Fruit fly (Drosophila melanogaster) whole organism: ENCODE results near the gene side-II.
A peak's percentile ranks its signal among the peaks of the same experiment; 100 is the strongest.

Experiments
- CG8478 ChIP-seq: fragments of >200 bp; optimal IDR thresholded peaks from 2 replicates; lab custom pipeline; 2018; ENCODE audit warnings: inconsistent platforms
- Dll ChIP-seq: fragments of >200 bp; optimal IDR thresholded peaks from 2 replicates; lab custom pipeline; 2017
- EcR ChIP-seq, 2 experiments: fragments of >200 bp; optimal IDR thresholded peaks; 2 replicates each; lab custom pipeline; 2017; ENCODE audit warnings: missing biosample characterization in 2 of 2, missing genetic modification characterization in 2 of 2, missing genetic modification reagents in 2 of 2
- pan ChIP-seq: fragments of >200 bp; optimal IDR thresholded peaks from 2 replicates; lab custom pipeline; 2017
- psq ChIP-seq: fragments of >200 bp; optimal IDR thresholded peaks from 2 replicates; lab custom pipeline; 2017
- usp ChIP-seq: fragments of >200 bp; optimal IDR thresholded peaks from 2 replicates; lab custom pipeline; 2017; ENCODE audit warnings: missing biosample characterization, missing genetic modification characterization, mixed read lengths

The side-II gene

DNA sequence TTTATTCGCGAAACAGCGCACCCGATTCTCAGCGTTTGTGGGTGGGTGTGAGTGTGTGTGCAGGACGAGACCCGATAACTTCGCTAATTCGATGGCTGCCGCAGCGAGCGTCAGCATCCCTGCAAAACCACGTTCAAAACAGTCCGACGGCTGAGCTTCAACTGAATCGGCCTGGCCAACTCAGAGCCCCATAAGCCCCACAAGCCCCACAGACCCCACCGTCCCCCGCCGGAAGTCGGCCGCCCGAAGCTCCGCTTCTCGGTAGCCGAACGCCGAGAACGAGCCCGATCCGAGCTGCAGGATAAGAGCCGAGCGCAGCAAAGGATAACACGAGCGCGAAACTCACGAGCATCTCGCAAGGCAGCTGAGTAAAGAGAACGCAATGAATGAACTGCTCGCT lies at the start of gene side-II:
Gene side-II (minus strand): TSS at position 168 of the 400 bp plus-strand sequence.
- TF ChIP-seq pan (lab: Kevin White, UChicago) (no peak), usp (GFP tag; lab: Kevin White, UChicago) (no peak), CG8478 (lab: Kevin White, UChicago) (no peak), EcR (GFP tag; optimal IDR thresholded peaks at IDR 0.05; lab: Kevin White, UChicago) (no peak), psq (lab: Kevin White, UChicago) (no peak), Dll (no peak)

DNA sequence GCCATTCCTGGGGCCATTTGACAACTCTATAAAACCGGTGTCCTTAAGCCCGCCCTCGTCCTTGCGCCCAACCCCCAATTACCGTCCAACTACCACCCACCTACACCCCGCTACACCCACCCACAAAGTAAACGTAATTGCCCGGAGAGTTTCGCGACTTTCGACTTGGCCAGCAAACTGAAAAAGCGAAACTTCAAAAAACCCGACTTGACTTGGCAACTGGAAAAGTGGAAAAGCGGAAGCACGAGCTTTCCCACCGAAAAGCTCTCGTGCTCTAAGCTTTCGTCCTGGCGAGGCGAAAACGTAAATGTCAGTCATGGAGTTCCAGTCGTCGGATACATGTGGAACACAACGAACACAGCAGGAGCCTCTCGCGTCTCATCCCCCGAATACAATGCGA lies 43.9 kb upstream of the side-II start, which contains the start of gene GABA-B-R1:
Gene GABA-B-R1 (plus strand): TSS at position 301 of the 400 bp plus-strand sequence.
- TF ChIP-seq CG8478 (lab: Kevin White, UChicago) (no peak), pan (lab: Kevin White, UChicago) (no peak), EcR (GFP tag; optimal IDR thresholded peaks at IDR 0.05; lab: Kevin White, UChicago) (no peak), psq (lab: Kevin White, UChicago) (no peak), usp (GFP tag; lab: Kevin White, UChicago) (no peak), Dll (no peak)

DNA sequence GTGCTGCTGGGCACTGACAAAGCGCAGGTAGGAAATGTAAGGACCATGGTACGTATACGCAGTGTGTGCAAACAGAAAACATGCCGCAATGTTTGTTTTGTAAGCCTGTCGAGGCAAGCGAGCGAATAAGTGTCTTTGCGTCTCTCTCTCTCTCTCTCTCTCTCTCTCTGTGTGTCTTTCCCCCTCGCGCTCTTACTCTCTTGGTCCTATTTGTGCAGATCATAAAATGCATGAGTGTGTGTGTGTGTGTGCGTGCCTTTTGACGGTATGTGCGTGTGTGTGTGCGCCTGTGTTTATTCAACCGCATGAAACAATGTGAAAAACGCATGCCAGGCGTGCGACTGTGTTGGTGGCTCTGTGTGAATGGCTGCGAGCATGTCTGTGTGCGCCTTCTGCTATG lies 41.4 kb upstream of the side-II start:
- TF ChIP-seq psq (lab: Kevin White, UChicago) (no peak), usp (GFP tag; lab: Kevin White, UChicago) (no peak), pan (lab: Kevin White, UChicago) (no peak)

DNA sequence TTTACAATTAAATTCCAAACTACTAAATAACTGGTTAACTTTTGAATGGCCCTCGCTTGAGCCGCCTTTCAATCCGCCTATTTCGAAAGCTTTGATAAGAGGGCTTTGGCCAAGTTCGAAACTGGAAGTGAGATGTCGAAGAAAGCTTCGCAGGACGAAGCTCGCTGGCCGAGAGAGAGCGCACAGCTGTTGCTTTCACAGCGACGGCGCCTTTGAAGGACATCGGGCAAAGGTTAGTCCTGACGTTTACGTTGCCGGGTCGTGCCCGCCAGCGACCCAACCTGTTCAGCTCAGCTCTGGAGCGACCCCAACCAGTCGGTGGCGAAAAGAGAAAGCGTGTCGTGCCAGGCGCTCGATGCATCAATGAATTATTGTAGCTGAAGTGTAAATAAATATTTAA lies 39.7 kb upstream of the side-II start:
- TF ChIP-seq Dll (no peak), CG8478 (lab: Kevin White, UChicago) (no peak), usp (GFP tag; lab: Kevin White, UChicago) (no peak), psq (lab: Kevin White, UChicago) (no peak), pan (lab: Kevin White, UChicago) (no peak), EcR (GFP tag; optimal IDR thresholded peaks at IDR 0.05; lab: Kevin White, UChicago) (no peak)

DNA sequence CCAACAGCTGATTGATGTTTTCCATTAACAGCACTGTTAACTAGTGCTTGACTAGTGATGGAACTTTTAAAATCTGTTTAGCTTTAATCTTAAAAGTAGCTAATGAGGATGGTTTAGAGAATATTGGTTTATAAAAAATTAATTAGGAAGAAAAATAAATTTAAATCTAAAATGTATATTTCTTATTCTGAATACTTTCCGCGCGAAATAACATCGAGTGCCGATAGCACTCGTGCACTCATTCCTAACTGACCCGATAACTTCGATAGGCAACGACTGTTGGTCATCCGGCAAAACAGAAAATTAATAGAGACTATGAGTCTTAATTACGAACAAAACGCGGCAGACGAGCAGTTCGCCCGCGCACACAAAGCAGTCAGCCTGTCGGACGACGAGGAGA lies 37.6 kb upstream of the side-II start, which contains the start of the genes THG and Rnmt:
Gene THG (minus strand): TSS at position 22 of the 400 bp plus-strand sequence.
Gene Rnmt (plus strand): TSS at position 237 of the 400 bp plus-strand sequence.
- TF ChIP-seq Dll (no peak), CG8478 (lab: Kevin White, UChicago) (no peak), pan (lab: Kevin White, UChicago) (no peak), EcR (GFP tag; optimal IDR thresholded peaks at IDR 0.05; lab: Kevin White, UChicago) (no peak), psq (lab: Kevin White, UChicago) (no peak), usp (GFP tag; lab: Kevin White, UChicago) (no peak)

DNA sequence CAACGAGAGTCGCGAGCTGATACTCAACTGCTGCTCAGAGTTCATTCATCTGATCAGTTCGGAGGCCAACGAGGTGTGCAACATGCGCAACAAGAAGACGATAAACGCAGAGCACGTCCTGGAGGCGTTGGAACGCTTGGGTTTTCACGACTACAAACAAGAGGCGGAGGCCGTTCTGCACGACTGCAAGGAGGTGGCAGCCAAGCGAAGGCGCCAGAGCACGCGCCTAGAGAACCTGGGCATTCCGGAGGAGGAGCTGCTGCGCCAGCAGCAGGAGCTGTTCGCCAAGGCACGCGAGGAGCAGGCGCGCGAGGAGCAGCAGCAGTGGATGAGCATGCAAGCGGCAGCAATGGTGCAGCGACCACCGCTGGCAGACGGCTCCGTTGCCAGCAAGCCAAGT lies 35.9 kb upstream of the side-II start:
- no peak for TF ChIP-seq usp (GFP tag; lab: Kevin White, UChicago)
- no peak for TF ChIP-seq psq (lab: Kevin White, UChicago)

DNA sequence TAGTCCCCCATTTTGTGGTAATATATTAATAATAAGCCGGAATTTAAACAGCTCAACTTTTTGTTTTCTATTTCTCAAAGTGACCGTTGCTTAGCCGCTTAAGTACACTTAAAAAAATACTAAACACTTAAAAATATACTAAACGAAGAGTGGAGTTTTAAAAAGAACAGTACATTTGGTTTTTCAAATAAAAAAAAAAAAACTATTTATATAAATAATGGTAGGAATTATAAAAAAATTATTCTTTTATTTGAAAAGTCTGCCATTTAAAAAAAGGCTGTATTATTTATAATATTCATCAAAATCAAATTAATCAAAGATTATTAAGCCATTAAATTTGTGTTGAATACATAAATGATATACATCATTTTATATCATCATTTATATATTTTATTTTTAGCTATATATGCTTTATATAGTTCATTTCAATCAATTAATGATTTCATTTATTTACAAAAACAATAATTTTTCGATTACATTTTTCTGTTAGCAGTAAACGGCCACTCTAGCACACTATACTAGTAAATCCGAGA lies 35.3 kb upstream of the side-II start, which contains the start of the genes Ankrd49 and NC2beta:
Gene Ankrd49 (minus strand): TSS at position 101 of the 533 bp plus-strand sequence.
Gene NC2beta (plus strand): TSS at position 483 of the 533 bp plus-strand sequence.
- TF ChIP-seq pan (lab: Kevin White, UChicago) (no peak), CG8478 (lab: Kevin White, UChicago) (no peak), psq (lab: Kevin White, UChicago) (no peak), EcR (GFP tag; optimal IDR thresholded peaks at IDR 0.05; lab: Kevin White, UChicago) (no peak), Dll (no peak), usp (GFP tag; lab: Kevin White, UChicago) (no peak)

DNA sequence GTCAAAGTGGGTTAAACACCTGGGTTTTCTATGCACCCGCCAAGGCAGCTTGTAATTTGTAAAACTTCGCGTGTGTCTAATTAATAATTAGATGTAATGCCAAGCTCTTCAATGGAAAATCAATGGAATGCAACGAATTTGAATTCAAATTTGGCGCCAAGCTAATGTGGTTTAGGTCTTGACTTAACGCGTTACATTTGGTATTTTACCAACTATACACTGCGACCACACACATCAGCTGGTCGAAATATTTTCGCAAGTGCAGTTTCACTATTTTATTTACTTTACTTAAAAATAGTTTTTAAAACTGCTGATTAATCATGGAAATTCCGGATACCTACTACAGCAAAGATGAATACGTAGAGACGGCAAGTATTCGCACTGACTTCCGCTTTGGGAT lies 33.4 kb upstream of the side-II start, which contains the start of gene DCTN5-p25:
Gene DCTN5-p25 (plus strand): TSS at position 229 of the 400 bp plus-strand sequence.
- TF ChIP-seq psq (lab: Kevin White, UChicago) (no peak), pan (lab: Kevin White, UChicago) (no peak), Dll (no peak), EcR (GFP tag; optimal IDR thresholded peaks at IDR 0.05; lab: Kevin White, UChicago) (no peak), usp (GFP tag; lab: Kevin White, UChicago) (no peak), CG8478 (lab: Kevin White, UChicago) (no peak)

DNA sequence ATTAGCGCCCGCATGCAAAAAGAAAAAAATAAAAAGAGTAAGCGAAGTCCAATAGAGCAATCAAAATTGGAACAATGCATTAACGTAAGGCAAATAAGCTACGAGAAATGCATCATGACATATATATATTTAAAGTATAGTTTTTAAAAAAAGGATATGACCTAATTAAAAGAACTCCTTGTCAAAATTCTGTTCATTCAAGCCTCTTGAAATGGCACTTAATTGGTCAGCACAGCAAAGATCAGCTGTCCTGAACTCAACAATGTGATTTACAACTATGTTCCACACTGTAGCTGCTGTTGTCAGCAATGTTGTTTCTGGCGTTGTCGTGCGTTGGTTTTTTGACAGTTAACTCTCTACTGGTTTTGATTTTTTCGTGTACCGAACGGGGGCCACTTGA lies 29.7 kb upstream of the side-II start:
- TF ChIP-seq psq (lab: Kevin White, UChicago): no peak

DNA sequence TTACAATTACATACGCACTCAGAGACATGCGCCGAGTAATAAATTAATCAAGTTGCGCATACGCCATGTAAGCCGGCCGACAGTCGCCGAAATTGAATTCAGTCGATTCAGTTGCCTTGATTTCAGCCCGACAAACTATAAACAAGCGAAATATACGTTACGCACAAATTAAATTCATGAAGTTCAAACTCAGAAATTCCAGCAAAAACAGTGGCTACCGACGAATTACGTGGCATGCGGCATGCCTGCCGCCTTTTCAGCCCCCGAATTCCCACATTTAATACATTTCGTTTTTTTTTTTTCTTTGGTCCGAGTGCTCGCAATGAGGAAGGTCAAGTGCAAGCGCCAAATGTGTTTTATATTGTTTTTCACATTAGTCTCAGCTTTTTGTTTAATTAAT lies 28.3 kb upstream of the side-II start:
- no peak for TF ChIP-seq CG8478 (lab: Kevin White, UChicago)
- no peak for TF ChIP-seq psq (lab: Kevin White, UChicago)

DNA sequence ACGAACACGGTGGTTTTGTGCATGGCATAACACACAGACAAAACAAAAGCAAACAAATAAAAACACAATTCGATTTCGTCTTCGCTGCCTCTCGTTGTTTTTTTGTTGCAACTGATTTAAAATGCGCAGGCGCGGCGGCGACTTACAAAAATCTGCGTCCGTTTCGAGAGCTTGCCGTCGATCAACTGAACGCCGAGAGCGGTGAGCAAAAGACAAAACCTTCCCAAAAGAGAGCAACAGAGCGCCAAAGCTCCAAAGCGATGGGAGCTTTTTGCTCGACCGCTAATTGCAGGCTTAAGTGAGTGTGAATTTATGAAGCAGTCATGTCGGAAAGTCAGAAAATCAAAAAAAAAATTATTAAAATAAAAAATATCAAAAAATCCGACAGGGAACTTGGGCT lies 25.3 kb upstream of the side-II start, which contains the start of gene mol:
Gene mol (minus strand): TSS at position 190 of the 400 bp plus-strand sequence.
- no peak for TF ChIP-seq usp (GFP tag; lab: Kevin White, UChicago)
- TF ChIP-seq CG8478 (lab: Kevin White, UChicago): no peak
- TF ChIP-seq EcR (GFP tag; optimal IDR thresholded peaks at IDR 0.05; lab: Kevin White, UChicago): no peak
- peak; percentile 37 for TF ChIP-seq Dll
- TF ChIP-seq psq (lab: Kevin White, UChicago): no peak

DNA sequence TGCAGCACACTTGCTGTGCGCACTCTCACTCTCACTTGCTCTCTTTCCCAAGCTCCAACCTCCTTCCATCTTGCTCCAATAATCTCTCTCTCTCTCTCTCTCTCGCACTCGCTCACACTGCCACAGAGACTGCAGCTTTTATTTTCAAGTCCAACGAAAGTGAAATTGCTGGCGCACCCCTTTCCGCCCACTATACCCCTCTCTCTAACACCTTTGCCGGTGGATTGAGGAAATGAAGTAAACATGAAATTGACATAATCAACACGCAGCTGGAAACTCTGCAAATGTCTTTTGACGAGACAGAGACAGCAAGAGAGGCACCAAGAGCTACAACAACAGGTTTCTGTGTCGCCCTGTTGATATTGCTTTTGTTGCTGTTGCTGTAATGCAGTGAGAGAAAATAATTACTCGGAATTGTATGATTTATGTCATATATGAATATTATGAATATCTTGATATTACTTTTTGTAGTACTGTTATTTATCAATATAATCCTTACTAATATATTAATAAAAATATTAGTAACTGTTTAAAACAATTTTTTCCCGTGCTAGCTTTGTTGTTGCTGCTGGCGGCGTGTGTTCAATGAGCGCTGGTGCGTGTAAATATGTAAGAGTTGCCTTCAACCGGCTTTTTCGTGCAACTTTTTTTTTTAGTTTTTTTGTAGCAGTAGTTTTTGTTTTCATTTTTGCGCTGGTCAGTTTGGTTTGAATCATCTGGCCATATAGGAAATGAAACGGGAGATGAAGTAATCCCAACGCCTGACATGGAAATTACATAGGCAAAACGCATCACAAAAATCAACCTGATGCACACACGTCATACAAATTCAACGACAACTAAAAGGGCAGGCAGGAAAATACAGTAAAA lies 23.7 kb upstream of the side-II start:
- peak; percentile 26 for TF ChIP-seq Dll
- TF ChIP-seq EcR (GFP tag; optimal IDR thresholded peaks at IDR 0.05; lab: Kevin White, UChicago): peak in 1 of 2 experiments; percentile 3
- TF ChIP-seq pan (lab: Kevin White, UChicago): no peak
- no peak for TF ChIP-seq CG8478 (lab: Kevin White, UChicago)
- no peak for TF ChIP-seq usp (GFP tag; lab: Kevin White, UChicago)
- no peak for TF ChIP-seq psq (lab: Kevin White, UChicago)
